Worm (Caenorhabditis elegans): ENCODE data around the gene sms-2.

Gene sms-2

ce11 chrX:954499-955061 is 5.9 kb upstream of the sms-2 start, which contains the start of gene apm-3 (continued):
- TF ChIP-seq unc-98 (GFP tag; IDR thresholded peaks at IDR 0.05) (no peak), unc-86 (tag; optimal IDR thresholded peaks at IDR 0.05) (no peak), tlp-1 (tag; optimal IDR thresholded peaks at IDR 0.05) (no peak), ceh-82 (tag; optimal IDR thresholded peaks at IDR 0.05) (peak in 2 of 3 experiments; percentile 10 to 40), alr-1 (tag; optimal IDR thresholded peaks at IDR 0.05; ENCODE audit: borderline replicate concordance) (no peak), dsc-1 (tag; optimal IDR thresholded peaks at IDR 0.05) (no peak), hpl-2 (GFP tag; optimal IDR thresholded peaks at IDR 0.05) (no peak), fkh-4 (tag; optimal IDR thresholded peaks at IDR 0.05; ENCODE audit: borderline replicate concordance) (no peak), aly-2 (tag; optimal IDR thresholded peaks at IDR 0.05) (no peak), irx-1 (tag; optimal IDR thresholded peaks at IDR 0.05) (no peak), egl-27 (tag; optimal IDR thresholded peaks at IDR 0.05) (no peak), grh-1 (GFP tag; IDR thresholded peaks at IDR 0.05) (no peak), C34B4.2 (tag; optimal IDR thresholded peaks at IDR 0.05) (no peak), mep-1 (tag; optimal IDR thresholded peaks at IDR 0.05) (peak; percentile 33), nhr-28 (tag; optimal IDR thresholded peaks at IDR 0.05) (no peak), sox-4 (tag; optimal IDR thresholded peaks at IDR 0.05) (no peak), elt-2 (tag; optimal IDR thresholded peaks at IDR 0.05) (no peak), pag-3 (tag; optimal IDR thresholded peaks at IDR 0.05; ENCODE audit: borderline replicate concordance, insufficient read depth) (no peak), nhr-85 (tag) (no peak), ces-1 (GFP tag; optimal IDR thresholded peaks at IDR 0.05) (no peak), C04F5.9 (tag; optimal IDR thresholded peaks at IDR 0.05) (no peak), swsn-7 (tag; optimal IDR thresholded peaks at IDR 0.05) (peak; percentile 17), pqm-1 (tag; optimal IDR thresholded peaks at IDR 0.05) (no peak), fkh-10 (GFP tag; optimal IDR thresholded peaks at IDR 0.05) (no peak), dpl-1 (GFP tag; optimal IDR thresholded peaks at IDR 0.05) (peak in 1 of 3 experiments; percentile 31), nhr-237 (tag; optimal IDR thresholded peaks at IDR 0.05) (no peak), mdl-1 (tag; optimal IDR thresholded peaks at IDR 0.05) (no peak), lsy-2 (tag; optimal IDR thresholded peaks at IDR 0.05) (peak; percentile 20 to 49), lin-39 (tag; optimal IDR thresholded peaks at IDR 0.05) (no peak), hlh-4 (tag; optimal IDR thresholded peaks at IDR 0.05) (no peak), ceh-88 (GFP tag; IDR thresholded peaks at IDR 0.05) (no peak)

DNA sequence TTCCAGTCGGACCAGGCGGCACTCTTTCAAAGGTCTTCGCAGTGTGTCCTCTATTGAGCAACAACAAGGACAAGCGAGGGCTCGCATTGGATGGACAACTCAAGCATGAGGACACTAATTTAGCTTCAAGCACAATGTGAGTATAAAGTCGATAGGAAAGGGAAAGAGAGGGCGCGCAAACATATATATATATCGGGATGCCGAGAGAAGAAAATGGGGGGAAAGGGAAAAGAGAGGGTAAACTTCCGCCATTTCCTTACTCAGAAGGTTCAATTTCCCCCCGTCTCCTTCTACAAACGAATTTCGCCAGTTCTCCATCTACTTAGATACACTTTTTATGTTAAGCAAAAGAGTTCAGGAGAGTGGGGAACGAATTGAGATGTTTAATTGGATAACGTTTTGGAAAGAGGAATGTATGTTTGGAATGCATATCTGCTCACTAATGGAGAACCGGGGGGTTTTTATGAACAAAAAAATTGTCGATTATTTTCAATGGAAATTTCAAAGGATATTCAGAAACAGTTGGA is 3.9 kb upstream of the sms-2 start:
- TF ChIP-seq hlh-17 (GFP tag; optimal IDR thresholded peaks at IDR 0.05; ENCODE audit: borderline replicate concordance) (no peak), efl-3 (GFP tag; optimal IDR thresholded peaks at IDR 0.05) (no peak), lin-35 (GFP tag; optimal IDR thresholded peaks at IDR 0.05) (peak in 1 of 2 experiments; percentile 1), lin-14 (GFP tag; optimal IDR thresholded peaks at IDR 0.05) (peak; percentile 78), nhr-47 (tag; optimal IDR thresholded peaks at IDR 0.05) (peak; percentile 19), ceh-88 (GFP tag; IDR thresholded peaks at IDR 0.05) (no peak), unc-86 (tag; optimal IDR thresholded peaks at IDR 0.05) (peak; percentile 23), ceh-82 (tag; optimal IDR thresholded peaks at IDR 0.05) (peak in 1 of 3 experiments; percentile 16), nhr-76 (tag; optimal IDR thresholded peaks at IDR 0.05) (no peak), nhr-71 (tag; optimal IDR thresholded peaks at IDR 0.05) (peak; percentile 26), tbx-2 (tag; optimal IDR thresholded peaks at IDR 0.05) (peak; percentile 2)

DNA sequence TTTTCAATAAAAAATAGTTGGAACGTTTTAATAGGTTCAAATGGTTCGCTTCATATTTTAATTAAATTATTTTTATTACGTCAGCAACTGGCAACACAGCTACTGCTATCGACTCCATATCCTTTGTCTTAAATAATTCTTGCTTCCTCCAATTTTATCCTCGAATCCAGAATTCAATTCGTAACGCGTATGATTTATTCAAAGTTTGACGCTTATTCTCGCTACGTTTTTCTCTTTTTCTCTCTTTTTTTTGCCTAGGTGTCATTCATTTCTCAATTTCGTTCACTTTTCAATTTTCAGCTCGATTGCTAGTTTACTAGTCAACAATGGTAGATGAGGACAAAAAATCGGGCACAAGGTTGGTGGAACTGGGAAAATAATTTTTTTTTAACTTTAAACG is 1.8 kb upstream of the sms-2 start, which contains the start of gene arr-1:
Gene arr-1 (plus strand): TSS at position 301 of the 400 bp plus-strand sequence.
- TF ChIP-seq ceh-8 (GFP tag; optimal IDR thresholded peaks at IDR 0.05), result no peak
- no peak for TF ChIP-seq nhr-76 (tag; optimal IDR thresholded peaks at IDR 0.05)
- TF ChIP-seq sup-37 (GFP tag; optimal IDR thresholded peaks at IDR 0.05), result no peak
- TF ChIP-seq pax-3 (tag; optimal IDR thresholded peaks at IDR 0.05), result no peak
- TF ChIP-seq ztf-4 (tag; optimal IDR thresholded peaks at IDR 0.05), result no peak
- TF ChIP-seq nhr-90 (tag; optimal IDR thresholded peaks at IDR 0.05; ENCODE audit: poor library complexity), result no peak
- TF ChIP-seq fkh-10 (GFP tag; optimal IDR thresholded peaks at IDR 0.05), result no peak
- no peak for TF ChIP-seq unc-130 (tag; optimal IDR thresholded peaks at IDR 0.05)
- TF ChIP-seq jun-1 (tag; optimal IDR thresholded peaks at IDR 0.05), result no peak
- TF ChIP-seq fkh-8 (tag; optimal IDR thresholded peaks at IDR 0.05), result no peak
